Fruit fly (Drosophila melanogaster): Measurements from ENCODE around the gene alpha4GT1.

alpha4GT1 gene

DNA sequence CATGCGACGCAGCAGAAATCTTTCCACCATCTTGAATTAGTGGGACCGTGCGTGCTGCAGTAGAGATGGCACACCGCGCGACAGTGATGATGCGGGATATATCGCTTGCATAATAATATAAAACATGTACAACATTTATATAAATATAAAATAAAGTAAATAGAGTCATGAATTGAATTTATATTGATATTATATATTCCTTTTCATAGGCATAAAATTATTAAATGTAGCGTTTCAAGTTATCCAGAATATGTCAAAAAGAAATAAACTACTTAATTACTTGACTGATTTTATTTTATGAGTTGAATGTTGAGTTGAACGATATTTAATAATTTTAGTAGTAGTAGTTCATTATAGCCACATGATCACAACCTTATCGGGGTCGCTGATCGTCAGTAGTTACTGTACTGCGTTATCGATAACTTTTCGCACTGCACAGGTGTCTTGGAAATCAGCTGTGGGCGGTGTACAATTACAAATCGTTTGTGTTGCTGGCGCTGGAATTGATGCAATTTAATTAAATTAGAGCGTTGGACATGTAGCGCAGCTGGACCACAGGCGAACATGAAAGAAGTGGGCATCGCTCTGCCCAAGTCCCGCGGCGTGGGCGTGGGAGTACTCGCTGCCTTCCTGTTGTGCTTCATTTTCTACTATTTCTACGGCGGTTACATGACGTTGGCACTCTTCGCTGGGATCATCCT is 35.1 kb downstream of the alpha4GT1 start, which contains the start of the genes Chd1 and Bem46 (continued):
- TF ChIP-seq CkIIα-i1 (GFP tag; IDR thresholded peaks at IDR 0.05): no peak
- no peak for TF ChIP-seq eve (GFP tag; optimal IDR thresholded peaks at IDR 0.05)
- peak; percentile 93 for TF ChIP-seq CG30403 (GFP tag; optimal IDR thresholded peaks at IDR 0.05)
- peak; percentile 48; the same call in 2 of the 3 replicates for TF ChIP-seq sr (GFP tag; IDR thresholded peaks at IDR 0.05)
- peak; percentile 79 for TF ChIP-seq Mad (GFP tag; optimal IDR thresholded peaks at IDR 0.05)
- TF ChIP-seq MBD-R2 (GFP tag; IDR thresholded peaks at IDR 0.05): peak; percentile 90
- TF ChIP-seq kni (GFP tag; optimal IDR thresholded peaks at IDR 0.05): no peak
- TF ChIP-seq Eip74EF (GFP tag; optimal IDR thresholded peaks at IDR 0.05): no peak
- TF ChIP-seq CG11504 (tag; optimal IDR thresholded peaks at IDR 0.05): no peak
- peak; percentile 57 for TF ChIP-seq CG8089 (GFP tag; optimal IDR thresholded peaks at IDR 0.05)
- TF ChIP-seq CG14667 (GFP tag; IDR thresholded peaks at IDR 0.05): peak; percentile 83
- peak; percentile 92 for TF ChIP-seq ind (GFP tag; optimal IDR thresholded peaks at IDR 0.05)
- peak; percentile 55; the same call in 1 of the 2 replicates for TF ChIP-seq Nf-YA (GFP tag; IDR thresholded peaks at IDR 0.05)
- TF ChIP-seq Dbx (GFP tag; IDR thresholded peaks at IDR 0.05): peak; percentile 89
- TF ChIP-seq vnd (GFP tag; IDR thresholded peaks at IDR 0.05; ENCODE audit: partially characterized antibody): no peak
- TF ChIP-seq Adf1 (GFP tag; IDR thresholded peaks at IDR 0.05): peak; percentile 40; the same call in 1 of the 2 replicates
- TF ChIP-seq HLH54F (GFP tag; optimal IDR thresholded peaks at IDR 0.05): peak; percentile 86
- no peak for TF ChIP-seq Mes4 (GFP tag; optimal IDR thresholded peaks at IDR 0.05)
- TF ChIP-seq CG11093 (GFP tag; IDR thresholded peaks at IDR 0.05): peak; percentile 78; the same call in 2 of the 3 replicates
- no peak; the same call in 2 of the 3 replicates for TF ChIP-seq CG34224 (GFP tag; IDR thresholded peaks at IDR 0.05; ENCODE audit: partially characterized antibody)
- TF ChIP-seq chinmo (GFP tag; IDR thresholded peaks at IDR 0.05; ENCODE audit: partially characterized antibody): 0 out of 4 replicates have a peak, but pooled peaks have one; percentile 40
- TF ChIP-seq CG16779 (GFP tag; IDR thresholded peaks at IDR 0.05): 0 out of 2 replicates have a peak, but pooled peaks have one; percentile 6
- peak; percentile 33 for TF ChIP-seq Bteb2 (GFP tag; optimal IDR thresholded peaks at IDR 0.05)
- TF ChIP-seq ro (GFP tag; IDR thresholded peaks at IDR 0.05): peak; percentile 74
- peak; percentile 90 for TF ChIP-seq sisA (GFP tag; IDR thresholded peaks at IDR 0.05)
- TF ChIP-seq trem (tag; optimal IDR thresholded peaks at IDR 0.05): peak; percentile 83
- peak; percentile 57 for TF ChIP-seq Atf-2 (GFP tag; optimal IDR thresholded peaks at IDR 0.05)
- TF ChIP-seq Hsf (GFP tag; optimal IDR thresholded peaks at IDR 0.05): peak; percentile 87
- peak in 1 of 2 experiments; percentile 54 for TF ChIP-seq insv (GFP tag; optimal IDR thresholded peaks at IDR 0.05)
- no peak for TF ChIP-seq pita (GFP tag; optimal IDR thresholded peaks at IDR 0.05)
- TF ChIP-seq amos (GFP tag; IDR thresholded peaks at IDR 0.05; ENCODE audit: partially characterized antibody): peak; percentile 36; the same call in 1 of the 2 replicates
- TF ChIP-seq CG4854 (GFP tag; optimal IDR thresholded peaks at IDR 0.05): peak; percentile 64
- TF ChIP-seq chn (GFP tag; optimal IDR thresholded peaks at IDR 0.05): peak; percentile 82
- TF ChIP-seq lbe (GFP tag; optimal IDR thresholded peaks at IDR 0.05): peak; percentile 36
- no peak for TF ChIP-seq D19B (GFP tag; optimal IDR thresholded peaks at IDR 0.05)
- TF ChIP-seq Nf-YB (GFP tag; optimal IDR thresholded peaks at IDR 0.05): peak; percentile 67
- peak; percentile 48 for TF ChIP-seq Dad (GFP tag; optimal IDR thresholded peaks at IDR 0.05)
- peak; percentile 64; the same call in 1 of the 3 replicates for TF ChIP-seq CG7357 (GFP tag; IDR thresholded peaks at IDR 0.05)
- TF ChIP-seq grn (GFP tag; optimal IDR thresholded peaks at IDR 0.05): no peak
- TF ChIP-seq CG8388 (GFP tag; optimal IDR thresholded peaks at IDR 0.05): peak; percentile 91
- TF ChIP-seq CG15011 (GFP tag; optimal IDR thresholded peaks at IDR 0.05): no peak
- TF ChIP-seq B-H2 (GFP tag; optimal IDR thresholded peaks at IDR 0.05): peak; percentile 89
- TF ChIP-seq CG8478 (optimal IDR thresholded peaks at IDR 0.05): no peak
- no peak for TF ChIP-seq TFAM (GFP tag; optimal IDR thresholded peaks at IDR 0.05)
- TF ChIP-seq Hand (GFP tag; optimal IDR thresholded peaks at IDR 0.05): peak; percentile 61
- no peak for TF ChIP-seq wek (GFP tag; optimal IDR thresholded peaks at IDR 0.05)
- peak; percentile 69 for TF ChIP-seq CG12299 (tag; optimal IDR thresholded peaks at IDR 0.05)
- TF ChIP-seq CG11723 (GFP tag; optimal IDR thresholded peaks at IDR 0.05): no peak
- TF ChIP-seq Meics (GFP tag; optimal IDR thresholded peaks at IDR 0.05): peak; percentile 88

Data from whole organism, embryonic.